Fruit fly (Drosophila melanogaster) whole organism, embryonic: ENCODE results near the gene CtsF.

Source experiments
- BtbVII ChIP-seq: fragments of 200-800 bp; sonication (Bioruptor generic); optimal IDR thresholded peaks from 3 replicates; lab custom pipeline; 2017; ENCODE audit warnings: missing biosample characterization, mild to moderate bottlenecking, missing genetic modification characterization
- CG10209 ChIP-seq: fragments of 200-800 bp; sonication (Bioruptor generic); optimal IDR thresholded peaks from 3 replicates; lab custom pipeline; 2017; ENCODE audit warnings: missing biosample characterization, mild to moderate bottlenecking, missing genetic modification characterization, missing genetic modification reagents
- CG10366 ChIP-seq: fragments of 200-800 bp; sonication (Bioruptor generic); IDR thresholded peaks from 2 replicates; pipeline ENCODE4 v1.3.6; 2022; ENCODE audit warnings: missing biosample characterization, missing genetic modification characterization
- CG10654 ChIP-seq: fragments of 200-800 bp; sonication (Bioruptor generic); optimal IDR thresholded peaks from 2 replicates; lab custom pipeline; 2016; ENCODE audit warnings: missing biosample characterization, missing genetic modification characterization
- CG11504 ChIP-seq: fragments of 200-800 bp; sonication (Bioruptor generic); optimal IDR thresholded peaks from 3 replicates; lab custom pipeline; 2019; ENCODE audit warnings: missing biosample characterization, mild to moderate bottlenecking, missing genetic modification characterization, moderate library complexity
- CG11723 ChIP-seq: fragments of 200-800 bp; sonication (Bioruptor generic); optimal IDR thresholded peaks from 2 replicates; lab custom pipeline; 2017; ENCODE audit warnings: missing biosample characterization, mild to moderate bottlenecking, missing genetic modification characterization
- CG12299 ChIP-seq: fragments of 200-800 bp; sonication (Bioruptor generic); optimal IDR thresholded peaks from 2 replicates; lab custom pipeline; 2018; ENCODE audit warnings: missing biosample characterization, mild to moderate bottlenecking, missing genetic modification characterization
- CG13424 ChIP-seq: fragments of 200-800 bp; sonication (Bioruptor generic); optimal IDR thresholded peaks from 2 replicates; lab custom pipeline; 2019; ENCODE audit warnings: missing biosample characterization, mild to moderate bottlenecking, missing genetic modification characterization, moderate library complexity
- CG15073 ChIP-seq: fragments of 200-800 bp; sonication (Bioruptor generic); optimal IDR thresholded peaks from 2 replicates; lab custom pipeline; 2016; ENCODE audit warnings: missing biosample characterization, missing genetic modification characterization
- CG15601 ChIP-seq: fragments of 200-800 bp; sonication (Bioruptor generic); optimal IDR thresholded peaks from 3 replicates; lab custom pipeline; 2019; ENCODE audit warnings: missing biosample characterization, mild to moderate bottlenecking, missing genetic modification characterization, moderate library complexity
- CG18011 ChIP-seq: fragments of 200-800 bp; sonication (Bioruptor generic); optimal IDR thresholded peaks from 2 replicates; lab custom pipeline; 2017; ENCODE audit warnings: missing biosample characterization, missing genetic modification characterization, mild to moderate bottlenecking, moderate library complexity, missing genotype
- CG18619 ChIP-seq: fragments of 200-800 bp; sonication (Bioruptor generic); optimal IDR thresholded peaks from 3 replicates; lab custom pipeline; 2017; ENCODE audit warnings: missing biosample characterization, mild to moderate bottlenecking, missing genetic modification characterization
- CG30020 ChIP-seq: fragments of 200-800 bp; optimal IDR thresholded peaks from 2 replicates; lab custom pipeline; 2019; ENCODE audit warnings: missing biosample characterization, mild to moderate bottlenecking, missing genetic modification characterization, moderate library complexity
- CG3281 ChIP-seq: fragments of 200-800 bp; sonication (Bioruptor generic); optimal IDR thresholded peaks from 3 replicates; lab custom pipeline; 2017; ENCODE audit warnings: missing biosample characterization, mild to moderate bottlenecking, missing genetic modification characterization
- CG33213 ChIP-seq: fragments of 200-800 bp; sonication (Bioruptor generic); optimal IDR thresholded peaks from 3 replicates; lab custom pipeline; 2016; ENCODE audit warnings: missing biosample characterization, missing genetic modification characterization
- CG34376 ChIP-seq: fragments of 200-800 bp; sonication (Bioruptor generic); optimal IDR thresholded peaks from 2 replicates; lab custom pipeline; 2018; ENCODE audit warnings: missing biosample characterization, mild to moderate bottlenecking, missing genetic modification characterization
- CG7786 ChIP-seq: fragments of 200-800 bp; sonication (Bioruptor generic); optimal IDR thresholded peaks from 2 replicates; lab custom pipeline; 2016; ENCODE audit warnings: missing biosample characterization, missing genetic modification characterization
- CG9797 ChIP-seq: fragments of 200-800 bp; sonication (Bioruptor generic); optimal IDR thresholded peaks from 3 replicates; lab custom pipeline; 2018; ENCODE audit warnings: missing biosample characterization, mild to moderate bottlenecking, missing genetic modification characterization
- CG9817 ChIP-seq: fragments of 200-800 bp; sonication (Bioruptor generic); optimal IDR thresholded peaks from 2 replicates; lab custom pipeline; 2018; ENCODE audit warnings: missing biosample characterization, mild to moderate bottlenecking, missing genetic modification characterization, moderate library complexity
- Camta ChIP-seq: fragments of 200-800 bp; sonication (Bioruptor generic); optimal IDR thresholded peaks from 2 replicates; lab custom pipeline; 2016; ENCODE audit warnings: missing biosample characterization, missing genetic modification characterization
- Chrac-16 ChIP-seq: fragments of 200-800 bp; sonication (Bioruptor generic); optimal IDR thresholded peaks from 3 replicates; lab custom pipeline; 2016; ENCODE audit warnings: missing biosample characterization, missing genetic modification characterization
- CrebB ChIP-seq: fragments of 200-800 bp; sonication (Bioruptor generic); optimal IDR thresholded peaks from 3 replicates; lab custom pipeline; 2018; ENCODE audit warnings: missing biosample characterization, mild to moderate bottlenecking, missing genetic modification characterization
- Elba2 ChIP-seq: fragments of 200-800 bp; sonication (Bioruptor generic); optimal IDR thresholded peaks from 3 replicates; lab custom pipeline; 2016; ENCODE audit warnings: missing biosample characterization, missing genetic modification characterization
- Fer3 ChIP-seq: fragments of 200-800 bp; sonication (Bioruptor generic); optimal IDR thresholded peaks from 2 replicates; lab custom pipeline; 2018; ENCODE audit warnings: missing biosample characterization, mild to moderate bottlenecking, missing genetic modification characterization, moderate library complexity
- Hr51 ChIP-seq, 2 experiments: fragments of 200-800 bp; sonication (Bioruptor generic); optimal IDR thresholded peaks; 2 replicates in 1 of 2; 3 replicates in 1 of 2; lab custom pipeline; 2016 to 2018; ENCODE audit warnings: missing biosample characterization in 2 of 2, missing genetic modification characterization in 2 of 2, mild to moderate bottlenecking in 1 of 2, moderate library complexity in 1 of 2
- MESR4 ChIP-seq: fragments of 200-800 bp; sonication (Bioruptor generic); optimal IDR thresholded peaks from 2 replicates; lab custom pipeline; 2018; ENCODE audit warnings: missing biosample characterization, mild to moderate bottlenecking, missing genetic modification characterization, moderate library complexity
- Max ChIP-seq: fragments of 200-800 bp; sonication (Bioruptor generic); optimal IDR thresholded peaks from 2 replicates; lab custom pipeline; 2016; ENCODE audit warnings: missing biosample characterization, mild to moderate bottlenecking, missing genetic modification characterization
- Med ChIP-seq: fragments of 200-800 bp; sonication (Bioruptor generic); peaks from one replicate; lab custom pipeline; 2016; ENCODE audit warnings: missing biosample characterization, missing genetic modification characterization, mild to moderate bottlenecking, inconsistent platforms, moderate library complexity
- Myb ChIP-seq: fragments of 200-800 bp; sonication (Bioruptor generic); optimal IDR thresholded peaks from 2 replicates; lab custom pipeline; 2016; ENCODE audit warnings: missing biosample characterization, missing genetic modification characterization
- Side ChIP-seq: fragments of 200-800 bp; sonication (Bioruptor generic); optimal IDR thresholded peaks from 2 replicates; lab custom pipeline; 2016; ENCODE audit warnings: missing biosample characterization, missing genetic modification characterization
- Vsx1 ChIP-seq: fragments of 200-800 bp; sonication (Bioruptor generic); optimal IDR thresholded peaks from 2 replicates; lab custom pipeline; 2017; ENCODE audit warnings: missing biosample characterization, mild to moderate bottlenecking, missing genetic modification characterization, missing genetic modification reagents
- YL-1 ChIP-seq: fragments of 200-800 bp; sonication (Bioruptor generic); optimal IDR thresholded peaks from 3 replicates; lab custom pipeline; 2017; ENCODE audit warnings: missing biosample characterization, mild to moderate bottlenecking, missing genetic modification characterization
- bowl ChIP-seq: fragments of 200-800 bp; sonication (Bioruptor generic); IDR thresholded peaks from 2 replicates; pipeline ENCODE4 v1.3.6; 2022; ENCODE audit warnings: missing biosample characterization, missing genetic modification characterization
- cg ChIP-seq: fragments of 200-800 bp; sonication (Bioruptor generic); optimal IDR thresholded peaks from 3 replicates; lab custom pipeline; 2019; ENCODE audit warnings: missing biosample characterization, mild to moderate bottlenecking, missing genetic modification characterization, moderate library complexity
- ci ChIP-seq: fragments of 200-800 bp; sonication (Bioruptor generic); IDR thresholded peaks from 3 replicates; pipeline ENCODE4 v1.3.6; 2022; ENCODE audit warnings: missing biosample characterization, missing genetic modification characterization
- da ChIP-seq: fragments of 200-800 bp; sonication (Bioruptor generic); optimal IDR thresholded peaks from 2 replicates; lab custom pipeline; 2016; ENCODE audit warnings: missing biosample characterization, missing genetic modification characterization
- dysf ChIP-seq: fragments of 200-800 bp; sonication (Bioruptor generic); IDR thresholded peaks from 3 replicates; pipeline ENCODE4 v1.3.6; 2022; ENCODE audit warnings: missing biosample characterization, missing genetic modification characterization
- ems ChIP-seq: fragments of 200-800 bp; sonication (Bioruptor generic); optimal IDR thresholded peaks from 3 replicates; lab custom pipeline; 2016; ENCODE audit warnings: missing biosample characterization, missing genetic modification characterization
- fd96Cb ChIP-seq: fragments of 200-800 bp; sonication (Bioruptor generic); optimal IDR thresholded peaks from 2 replicates; lab custom pipeline; 2018; ENCODE audit warnings: missing biosample characterization, mild to moderate bottlenecking, missing genetic modification characterization, moderate library complexity
- gcm ChIP-seq: fragments of 200-800 bp; sonication (Bioruptor generic); optimal IDR thresholded peaks from 2 replicates; lab custom pipeline; 2019; ENCODE audit warnings: missing biosample characterization, mild to moderate bottlenecking, missing genetic modification characterization, moderate library complexity
- gfzf ChIP-seq: fragments of 200-800 bp; sonication (Bioruptor generic); optimal IDR thresholded peaks from 2 replicates; lab custom pipeline; 2016; ENCODE audit warnings: missing biosample characterization, mild to moderate bottlenecking, missing genetic modification characterization, moderate library complexity
- mld ChIP-seq: fragments of 200-800 bp; sonication (Bioruptor generic); IDR thresholded peaks from 3 replicates; pipeline ENCODE4 v1.3.6; 2022; ENCODE audit warnings: missing biosample characterization, missing genetic modification characterization; ENCODE audit not compliant: partially characterized antibody
- pb ChIP-seq: fragments of 200-800 bp; sonication (Bioruptor generic); optimal IDR thresholded peaks from 3 replicates; lab custom pipeline; 2016; ENCODE audit warnings: missing biosample characterization, missing genetic modification characterization
- peb ChIP-seq: fragments of 200-800 bp; sonication (Bioruptor generic); IDR thresholded peaks from 2 replicates; pipeline ENCODE4 v1.3.6; 2022; ENCODE audit warnings: missing biosample characterization, missing genetic modification characterization
- row ChIP-seq: fragments of 200-800 bp; sonication (Bioruptor generic); IDR thresholded peaks from 3 replicates; pipeline ENCODE4 v1.3.6; 2022; ENCODE audit warnings: missing biosample characterization, missing genetic modification characterization
- salm ChIP-seq: fragments of 200-800 bp; sonication (Bioruptor generic); optimal IDR thresholded peaks from 2 replicates; lab custom pipeline; 2018; ENCODE audit warnings: missing biosample characterization, mild to moderate bottlenecking, missing genetic modification characterization
- sna ChIP-seq: fragments of 200-800 bp; sonication (Bioruptor generic); IDR thresholded peaks from 2 replicates; pipeline ENCODE4 v1.3.6; 2022; ENCODE audit warnings: missing biosample characterization, missing genetic modification characterization; ENCODE audit not compliant: partially characterized antibody
- sqz ChIP-seq: fragments of 200-800 bp; sonication (Bioruptor generic); optimal IDR thresholded peaks from 3 replicates; lab custom pipeline; 2018; ENCODE audit warnings: missing biosample characterization, mild to moderate bottlenecking, missing genetic modification characterization
- tgo ChIP-seq: fragments of 200-800 bp; sonication (Bioruptor generic); IDR thresholded peaks from 3 replicates; pipeline ENCODE4 v1.3.6; 2022; ENCODE audit warnings: missing biosample characterization, missing genetic modification characterization
- unc-4 ChIP-seq: fragments of 200-800 bp; sonication (Bioruptor generic); IDR thresholded peaks from 2 replicates; pipeline ENCODE4 v1.3.6; 2022; ENCODE audit warnings: missing biosample characterization, missing genetic modification characterization; ENCODE audit not compliant: partially characterized antibody
- unpg ChIP-seq: fragments of 200-800 bp; sonication (Bioruptor generic); optimal IDR thresholded peaks from 3 replicates; lab custom pipeline; 2018; ENCODE audit warnings: missing biosample characterization, mild to moderate bottlenecking, missing genetic modification characterization, moderate library complexity

The CtsF gene

dm6 chr3R:5297315-5297714 lies 45.8 kb upstream of the CtsF start (continued):
- TF ChIP-seq CG9817 (tag; lab: Kevin White, UChicago) = no peak
- TF ChIP-seq row = peak; percentile 57
- no peak for TF ChIP-seq ems
- TF ChIP-seq Vsx1 (GFP tag; lab: Kevin White, UChicago) = no peak
- TF ChIP-seq salm (tag; lab: Kevin White, UChicago) = no peak
- no peak for TF ChIP-seq sna (GFP tag; lab: Robert Waterston, UW)
- TF ChIP-seq CG9797 = peak; percentile 82
- no peak for TF ChIP-seq pb
- TF ChIP-seq MESR4 (GFP tag; lab: Kevin White, UChicago) = peak; percentile 83
- no peak for TF ChIP-seq CG15073
- no peak for TF ChIP-seq gcm (GFP tag; lab: Kevin White, UChicago)
- TF ChIP-seq Myb = peak; percentile 10
- no peak for TF ChIP-seq CG10366
- no peak for TF ChIP-seq bowl (GFP tag; lab: Robert Waterston, UW)
- no peak for TF ChIP-seq CG33213
- no peak for TF ChIP-seq unpg (GFP tag; lab: Kevin White, UChicago)
- no peak for TF ChIP-seq CG13424 (tag; lab: Kevin White, UChicago)
- no peak for TF ChIP-seq sqz (GFP tag; lab: Kevin White, UChicago)
- no peak for TF ChIP-seq Chrac-16
- no peak for TF ChIP-seq Elba2 (GFP tag; lab: Kevin White, UChicago)
- no peak for TF ChIP-seq ci (GFP tag; lab: Robert Waterston, UW)
- TF ChIP-seq Max = no peak
- no peak for TF ChIP-seq CG18619 (GFP tag; lab: Kevin White, UChicago)
- TF ChIP-seq CG34376 = no peak
- no peak for TF ChIP-seq CG7786
- no peak for TF ChIP-seq CrebB
- no peak for TF ChIP-seq Hr51 (GFP tag; optimal IDR thresholded peaks at IDR 0.05; lab: Kevin White, UChicago)
- TF ChIP-seq fd96Cb (tag; lab: Kevin White, UChicago) = no peak
- peak; percentile 39 for TF ChIP-seq CG11504
- TF ChIP-seq BtbVII (GFP tag; lab: Kevin White, UChicago) = peak; percentile 1
- no peak for TF ChIP-seq Side (GFP tag; lab: Kevin White, UChicago)
- peak; percentile 53 for TF ChIP-seq Med
- TF ChIP-seq gfzf (GFP tag; lab: Kevin White, UChicago) = peak; percentile 88
- no peak for TF ChIP-seq CG12299 (tag; lab: Kevin White, UChicago)
- TF ChIP-seq Fer3 (tag; lab: Kevin White, UChicago) = no peak
- no peak for TF ChIP-seq peb (GFP tag; lab: Robert Waterston, UW)
- TF ChIP-seq unc-4 = 0 out of 2 replicates have a peak, but pooled peaks have one; percentile 15
- no peak for TF ChIP-seq CG10209 (GFP tag; lab: Kevin White, UChicago)
- TF ChIP-seq CG15601 (tag; lab: Kevin White, UChicago) = peak; percentile 21
- no peak for TF ChIP-seq CG10654 (GFP tag; lab: Kevin White, UChicago)
- no peak for TF ChIP-seq CG11723 (GFP tag; lab: Kevin White, UChicago)
- TF ChIP-seq tgo = no peak
- no peak for TF ChIP-seq Camta (GFP tag; lab: Kevin White, UChicago)
- no peak for TF ChIP-seq da
- peak; percentile 28 for TF ChIP-seq CG30020 (tag; lab: Kevin White, UChicago)
- TF ChIP-seq CG3281 (GFP tag; lab: Kevin White, UChicago) = no peak
- TF ChIP-seq cg (GFP tag; lab: Kevin White, UChicago) = no peak
- TF ChIP-seq mld (GFP tag; lab: Robert Waterston, UW) = no peak
- TF ChIP-seq YL-1 (GFP tag; lab: Kevin White, UChicago) = no peak
- TF ChIP-seq CG18011 = no peak
- TF ChIP-seq dysf (GFP tag; lab: Robert Waterston, UW) = no peak
